Worm (Caenorhabditis elegans) whole organism, mixed stage, embryonic: Measurements from ENCODE around the gene lsy-12.

Experiments used
- ces-1 ChIP-seq: fragments of 150-350 bp; optimal IDR thresholded peaks from 2 replicates; lab custom pipeline; 2014; ENCODE audit warnings: missing biosample characterization, missing genetic modification reagents, missing genetic modification characterization
- elt-1 ChIP-seq: sonication (generic microtip); optimal IDR thresholded peaks from 2 replicates; lab custom pipeline; 2017; ENCODE audit warnings: missing genetic modification characterization, mild to moderate bottlenecking, missing compliant biosample characterization, antibody characterized with exemption, moderate library complexity, borderline replicate concordance; ENCODE audit not compliant: insufficient read depth
- elt-3 ChIP-seq: fragments of 150-350 bp; optimal IDR thresholded peaks from 2 replicates; lab custom pipeline; 2014; ENCODE audit warnings: missing biosample characterization, missing genetic modification characterization
- lin-13 ChIP-seq: fragments of 150-350 bp; optimal IDR thresholded peaks from 2 replicates; lab custom pipeline; 2014; ENCODE audit warnings: missing biosample characterization, missing genetic modification characterization
- mab-5 ChIP-seq: fragments of 150-350 bp; optimal IDR thresholded peaks from 2 replicates; lab custom pipeline; 2014; ENCODE audit warnings: missing biosample characterization, missing genetic modification characterization
- nhr-237 ChIP-seq: fragments of 150-350 bp; optimal IDR thresholded peaks from 2 replicates; lab custom pipeline; 2014; ENCODE audit warnings: missing biosample characterization, missing genetic modification characterization
- pha-4 ChIP-seq: fragments of 150-350 bp; optimal IDR thresholded peaks from 2 replicates; lab custom pipeline; 2018; ENCODE audit warnings: missing biosample characterization, missing genetic modification reagents, missing genetic modification characterization
- sptf-1 ChIP-seq: sonication (generic microtip); optimal IDR thresholded peaks from 2 replicates; lab custom pipeline; 2017; ENCODE audit warnings: mild to moderate bottlenecking, missing genetic modification characterization, moderate library complexity, missing compliant biosample characterization
- tbx-8 ChIP-seq: fragments of 200-800 bp; sonication (Bioruptor generic); optimal IDR thresholded peaks from 2 replicates; lab custom pipeline; 2018; ENCODE audit warnings: mild to moderate bottlenecking, missing genetic modification characterization, moderate library complexity, missing compliant biosample characterization
- unc-62 ChIP-seq: fragments of 150-350 bp; optimal IDR thresholded peaks from 2 replicates; lab custom pipeline; 2014; ENCODE audit warnings: missing biosample characterization, missing genetic modification reagents, missing genetic modification characterization
- ztf-11 ChIP-seq: fragments of 150-350 bp; optimal IDR thresholded peaks from 2 replicates; lab custom pipeline; 2014; ENCODE audit warnings: missing biosample characterization, missing genetic modification characterization

ce11 chrV:9856978-9857377, 2.8 kb downstream of the lsy-12 start:
- TF ChIP-seq pha-4 (tag; lab: Kevin White, UChicago) (no peak), tbx-8 (GFP tag; lab: Kevin White, UChicago) (no peak), mab-5 (tag; lab: Kevin White, UChicago) (no peak), elt-3 (no peak), elt-1 (tag; lab: Kevin White, UChicago) (no peak), nhr-237 (tag; lab: Kevin White, UChicago) (no peak), unc-62 (GFP tag; lab: Kevin White, UChicago) (no peak), lin-13 (tag; lab: Kevin White, UChicago) (no peak), ces-1 (GFP tag; lab: Kevin White, UChicago) (no peak), ztf-11 (tag; lab: Kevin White, UChicago) (no peak), sptf-1 (tag; lab: Kevin White, UChicago) (no peak)
